Fruit fly (Drosophila melanogaster): ENCODE measurements around the gene Cont.

DNA sequence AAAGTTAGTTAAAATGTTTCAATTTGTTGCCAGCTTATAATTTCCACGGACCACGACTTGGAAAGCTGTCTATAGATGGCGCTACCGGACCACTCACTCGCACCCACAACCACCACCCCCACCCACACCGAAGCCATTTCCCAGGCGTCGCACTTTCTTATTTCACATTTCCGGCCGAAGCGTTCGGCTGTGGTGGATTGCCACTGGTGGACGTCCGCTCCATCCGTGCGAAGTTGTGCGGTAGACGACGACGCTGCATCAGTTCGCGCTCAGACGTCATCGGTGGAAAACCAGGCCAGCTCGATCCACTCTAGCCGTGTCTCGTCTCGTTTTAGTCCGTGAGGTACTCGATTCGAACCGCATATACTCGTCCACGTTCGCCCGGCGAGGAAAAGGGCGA lies 21.5 kb upstream of the Cont start, which contains the start of gene CG1090:
- TF ChIP-seq CG11902 (GFP tag; optimal IDR thresholded peaks at IDR 0.05) (no peak), CG10631 (GFP tag; optimal IDR thresholded peaks at IDR 0.05) (no peak), OdsH (GFP tag; optimal IDR thresholded peaks at IDR 0.05) (no peak), CG34406 (GFP tag; optimal IDR thresholded peaks at IDR 0.05) (no peak), net (GFP tag; optimal IDR thresholded peaks at IDR 0.05) (peak; percentile 8), CG8119 (GFP tag; IDR thresholded peaks at IDR 0.05) (no peak), CG15336 (GFP tag; IDR thresholded peaks at IDR 0.05) (no peak)

Measured in whole organism, prepupa.